Fruit fly (Drosophila melanogaster): ENCODE results near the gene CG4456.

DNA sequence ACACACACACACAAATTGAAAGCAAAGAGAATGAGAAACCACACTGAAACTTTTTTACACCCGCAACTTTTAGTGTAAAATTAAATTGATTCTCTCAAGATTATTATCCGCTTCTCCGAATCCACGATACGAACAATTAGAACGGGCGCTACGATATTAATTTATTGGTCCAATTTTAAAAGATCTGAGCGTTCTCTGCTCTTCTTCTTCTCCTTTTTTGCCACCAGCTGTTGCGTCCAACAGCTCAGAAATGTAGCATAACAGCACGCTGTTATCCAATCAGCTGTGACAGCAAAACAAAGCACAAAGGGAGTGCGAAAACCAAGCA, 13.8 kb upstream of the CG4456 start, which contains the start of the genes UGP and Svip:
- TF ChIP-seq usp (GFP tag; optimal IDR thresholded peaks at IDR 0.05): no peak
- no peak for TF ChIP-seq EcR (GFP tag; optimal IDR thresholded peaks at IDR 0.05)
- no peak for TF ChIP-seq psq (optimal IDR thresholded peaks at IDR 0.05)
- TF ChIP-seq CG8478 (optimal IDR thresholded peaks at IDR 0.05): no peak
- no peak for TF ChIP-seq pan (optimal IDR thresholded peaks at IDR 0.05)
- TF ChIP-seq Dll (optimal IDR thresholded peaks at IDR 0.05): no peak

Measured in whole organism.